Worm (Caenorhabditis elegans) whole organism, midembryonic: ENCODE measurements around the gene F10E7.2.

Experiments
- T22C8.4 ChIP-seq: fragments of 200-800 bp; sonication (Bioruptor generic); IDR thresholded peaks from 2 replicates; pipeline ENCODE4 v1.3.6; 2022; ENCODE audit warnings: missing genetic modification characterization, missing compliant biosample characterization
- cog-1 ChIP-seq: sonication (generic microtip); optimal IDR thresholded peaks from 2 replicates; lab custom pipeline; 2016; ENCODE audit warnings: missing genetic modification characterization, missing compliant biosample characterization
- klf-2 ChIP-seq: fragments of 200-800 bp; sonication (Bioruptor generic); conservative IDR thresholded peaks from 2 replicates; pipeline ENCODE4 v1.3.6; 2022; ENCODE audit warnings: missing genetic modification reagents, missing genetic modification characterization, missing compliant biosample characterization
- med-1 ChIP-seq: sonication (generic microtip); optimal IDR thresholded peaks from 2 replicates; lab custom pipeline; 2017; ENCODE audit warnings: missing genetic modification characterization, mild to moderate bottlenecking, missing compliant biosample characterization, antibody characterized with exemption, missing genetic modification reagents; ENCODE audit not compliant: insufficient read depth
- ref-1 ChIP-seq: fragments of 200-800 bp; sonication (Bioruptor generic); conservative IDR thresholded peaks from 2 replicates; pipeline ENCODE4 v1.3.6; 2022; ENCODE audit warnings: missing genetic modification reagents, missing genetic modification characterization, missing compliant biosample characterization
- tab-1 ChIP-seq: fragments of 200-800 bp; sonication (Bioruptor generic); IDR thresholded peaks from 2 replicates; pipeline ENCODE4 v1.3.6; 2022; ENCODE audit warnings: missing genetic modification characterization, missing compliant biosample characterization
- ztf-23 ChIP-seq: fragments of 200-800 bp; sonication (Bioruptor generic); IDR thresholded peaks from 2 replicates; pipeline ENCODE4 v1.3.6; 2022; ENCODE audit warnings: missing genetic modification reagents, missing genetic modification characterization, missing compliant biosample characterization

ce11 chrII:7168712-7169111 lies 46.7 kb downstream of the F10E7.2 start, which contains the start of gene col-36:
- TF ChIP-seq med-1 (GFP tag; lab: Kevin White, UChicago) (no peak), tab-1 (GFP tag; lab: Robert Waterston, UW) (no peak), cog-1 (tag; lab: Kevin White, UChicago) (no peak), ref-1 (GFP tag; lab: Robert Waterston, UW) (no peak), klf-2 (no peak), T22C8.4 (GFP tag; lab: Robert Waterston, UW) (no peak), ztf-23 (GFP tag; lab: Robert Waterston, UW) (no peak)
